Fruit fly (Drosophila melanogaster) Kc167 (cell line): ENCODE results near the gene CG31102.

Experiments used
- Myc ChIP-seq: fragments of >200 bp; optimal IDR thresholded peaks from 2 replicates; lab custom pipeline; 2017; ENCODE audit warnings: missing external identifiers
- Sin3A ChIP-seq: fragments of >200 bp; optimal IDR thresholded peaks from 2 replicates; lab custom pipeline; 2018; ENCODE audit warnings: missing external identifiers
- h ChIP-seq: fragments of >200 bp; optimal IDR thresholded peaks from 3 replicates; lab custom pipeline; 2018; ENCODE audit warnings: missing external identifiers
- insv ChIP-seq: fragments of >200 bp; optimal IDR thresholded peaks from 3 replicates; lab custom pipeline; 2018; ENCODE audit warnings: missing external identifiers
- psq ChIP-seq: fragments of >200 bp; optimal IDR thresholded peaks from 2 replicates; lab custom pipeline; 2017; ENCODE audit warnings: missing external identifiers
- ttk ChIP-seq: sonication (Bioruptor generic); optimal IDR thresholded peaks from 2 replicates; lab custom pipeline; 2017; ENCODE audit warnings: missing external identifiers

The CG31102 gene

DNA sequence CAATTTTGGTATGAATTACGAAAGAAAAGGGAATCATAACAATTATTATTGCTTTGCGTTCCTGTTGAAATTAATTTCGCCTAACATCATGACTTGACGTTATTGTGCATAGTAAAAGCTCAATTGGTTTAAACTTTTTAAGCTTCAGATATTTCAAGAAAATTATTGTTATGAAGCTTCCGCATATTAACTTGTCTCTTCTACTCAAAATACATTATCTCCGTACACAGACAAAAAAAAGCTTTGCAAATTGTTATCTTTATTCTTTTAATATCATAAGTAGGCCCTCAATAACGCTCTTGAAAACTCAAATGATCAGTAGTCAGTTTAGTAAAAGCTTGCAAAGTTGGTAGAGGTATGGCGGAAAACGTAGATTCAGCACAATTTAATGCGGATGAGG, 8.3 kb downstream of the CG31102 start, which contains the start of gene CG13658:
CG13658 (plus strand) TSS at position 347 of the 400 bp plus-strand sequence.
- TF ChIP-seq insv (lab: Kevin White, UChicago) (no peak), Sin3A (lab: Kevin White, UChicago) (no peak), Myc (lab: Kevin White, UChicago) (no peak), ttk (lab: Kevin White, UChicago) (no peak), h (no peak), psq (no peak)

- TF ChIP-seq ttk (lab: Kevin White, UChicago) = no peak
- no peak for TF ChIP-seq h
- TF ChIP-seq insv (lab: Kevin White, UChicago) = no peak
- no peak for TF ChIP-seq Myc (lab: Kevin White, UChicago)
- TF ChIP-seq psq = no peak
- TF ChIP-seq Sin3A (lab: Kevin White, UChicago) = no peak
Observed at dm6 chr3R:25285173-25285572, 10.2 kb downstream of the CG31102 start, which contains the start of gene CG31104. CG31104 (plus strand) TSS chr3R:25285473.

DNA sequence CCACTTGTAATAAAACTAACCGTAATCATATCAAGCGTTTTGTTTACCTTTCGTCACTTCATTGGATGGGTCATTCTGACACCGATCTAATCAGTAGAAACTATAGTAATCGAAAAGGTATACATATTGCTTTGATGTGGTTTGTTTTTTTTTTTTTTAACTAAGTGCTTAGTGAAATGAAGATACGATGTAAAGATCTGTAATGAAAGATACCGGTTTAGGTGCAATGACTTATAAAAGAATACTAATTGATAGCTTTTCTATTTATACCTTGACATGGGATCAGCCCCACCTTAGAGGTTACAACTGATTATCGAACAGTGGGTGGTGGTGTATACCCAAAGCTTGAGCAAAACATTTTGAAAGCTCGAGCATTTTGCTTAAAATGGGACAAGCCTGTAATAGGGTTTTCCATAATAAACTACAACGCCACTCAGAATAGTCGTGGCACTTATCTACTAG, 12.2 kb downstream of the CG31102 start, which contains the start of gene CG31300:
CG31300 (plus strand) TSS at position 412 of the 462 bp plus-strand sequence.
- TF ChIP-seq insv (lab: Kevin White, UChicago) (no peak), h (no peak), Myc (lab: Kevin White, UChicago) (no peak), psq (no peak), ttk (lab: Kevin White, UChicago) (no peak), Sin3A (lab: Kevin White, UChicago) (no peak)

DNA sequence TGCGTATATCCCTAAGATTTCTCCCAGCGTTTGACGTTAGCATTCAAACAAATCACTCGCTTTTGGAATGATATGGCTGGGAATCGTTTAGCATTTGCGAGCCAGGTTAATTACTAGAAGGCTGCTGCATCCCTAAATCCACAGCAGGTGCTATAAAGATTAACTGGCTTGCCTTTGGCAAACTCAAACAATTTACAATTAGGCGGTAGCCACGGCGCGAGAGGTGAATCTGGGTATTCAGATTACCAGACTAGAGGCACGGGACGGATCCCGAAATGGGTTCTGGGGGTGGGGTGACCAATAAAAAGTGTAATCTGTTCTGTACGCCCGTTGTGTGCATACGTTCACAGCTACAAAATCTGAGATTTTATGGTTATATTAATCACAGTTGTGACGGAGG, 14.2 kb downstream of the CG31102 start, which contains the start of gene CG11892:
CG11892 (plus strand) TSS at position 384 of the 400 bp plus-strand sequence.
- no peak for TF ChIP-seq Myc (lab: Kevin White, UChicago)
- no peak for TF ChIP-seq psq
- no peak for TF ChIP-seq ttk (lab: Kevin White, UChicago)
- TF ChIP-seq Sin3A (lab: Kevin White, UChicago) = no peak
- TF ChIP-seq insv (lab: Kevin White, UChicago) = no peak
- no peak for TF ChIP-seq h

DNA sequence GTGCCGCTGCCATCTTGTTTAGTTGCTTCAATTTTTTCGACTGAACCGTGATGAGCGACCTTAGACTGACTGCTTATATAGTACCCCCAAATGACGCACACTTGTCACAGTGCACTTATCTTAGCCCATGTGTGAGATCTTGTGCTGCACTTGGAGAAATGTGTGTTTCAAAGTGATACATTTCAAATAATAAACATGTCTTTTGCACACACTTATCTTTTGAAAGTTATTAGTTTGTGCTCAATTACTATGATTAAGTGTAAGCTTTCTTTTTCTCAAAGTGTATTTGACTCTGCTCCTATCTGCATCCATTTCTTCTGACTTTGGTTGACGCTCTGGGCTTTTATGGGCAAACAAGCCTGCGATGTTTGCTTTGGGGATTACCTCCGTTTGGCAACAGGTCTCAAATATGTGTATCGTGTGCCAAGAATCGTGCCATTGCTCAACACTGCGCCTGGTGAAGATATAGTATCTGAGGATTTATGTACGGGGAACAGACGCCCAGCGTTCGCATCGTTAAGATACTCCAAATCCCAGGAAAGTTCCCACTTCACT, 15.5 kb downstream of the CG31102 start, which contains the start of gene CG10514:
CG10514 (minus strand) TSS at position 51 of the 555 bp plus-strand sequence.
- no peak for TF ChIP-seq insv (lab: Kevin White, UChicago)

DNA sequence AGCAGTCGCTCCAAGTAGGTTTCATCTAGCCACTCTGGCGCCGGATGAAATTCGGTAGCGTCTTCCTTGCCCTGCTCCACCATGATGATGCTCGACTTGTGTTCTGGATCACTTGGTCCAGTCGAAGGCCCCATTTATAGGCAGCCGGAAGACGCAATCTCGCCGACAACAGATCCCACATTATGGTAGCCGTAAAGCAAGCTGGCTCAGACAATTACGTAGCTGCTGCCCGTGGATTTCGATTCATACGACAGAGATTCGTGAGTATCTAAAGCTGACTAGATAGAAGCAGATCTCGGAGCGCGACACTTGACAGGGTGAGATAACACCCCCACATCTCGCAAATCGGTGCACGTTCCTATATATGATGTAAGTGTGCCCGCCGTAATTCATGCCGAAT, 18.3 kb downstream of the CG31102 start, which contains the start of gene CG10513:
CG10513 (minus strand) TSS at position 101 of the 400 bp plus-strand sequence.
- TF ChIP-seq Myc (lab: Kevin White, UChicago) = no peak
- no peak for TF ChIP-seq Sin3A (lab: Kevin White, UChicago)
- no peak for TF ChIP-seq insv (lab: Kevin White, UChicago)
- TF ChIP-seq psq = no peak
- no peak for TF ChIP-seq h
- TF ChIP-seq ttk (lab: Kevin White, UChicago) = no peak

DNA sequence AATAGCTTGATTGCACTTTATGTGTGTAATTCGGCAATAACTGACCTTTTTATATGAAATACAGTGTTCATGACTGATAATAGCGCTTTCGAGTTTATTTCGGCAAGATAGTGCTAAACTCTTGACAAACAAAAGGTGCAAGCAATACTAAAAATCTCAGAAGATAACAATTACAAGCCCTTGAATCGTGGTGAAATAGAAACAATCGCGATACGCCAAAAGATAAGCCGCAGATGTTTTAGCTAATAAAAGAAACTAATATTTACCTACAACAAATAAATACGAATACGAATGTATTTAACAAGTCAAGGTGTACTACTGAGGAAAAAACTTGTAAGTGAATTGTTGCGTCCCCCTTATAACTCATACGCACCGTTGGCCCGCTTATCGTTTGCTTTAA, 20.1 kb downstream of the CG31102 start:
- TF ChIP-seq Sin3A (lab: Kevin White, UChicago) (no peak), ttk (lab: Kevin White, UChicago) (no peak), psq (no peak), insv (lab: Kevin White, UChicago) (no peak), Myc (lab: Kevin White, UChicago) (no peak), h (no peak)

DNA sequence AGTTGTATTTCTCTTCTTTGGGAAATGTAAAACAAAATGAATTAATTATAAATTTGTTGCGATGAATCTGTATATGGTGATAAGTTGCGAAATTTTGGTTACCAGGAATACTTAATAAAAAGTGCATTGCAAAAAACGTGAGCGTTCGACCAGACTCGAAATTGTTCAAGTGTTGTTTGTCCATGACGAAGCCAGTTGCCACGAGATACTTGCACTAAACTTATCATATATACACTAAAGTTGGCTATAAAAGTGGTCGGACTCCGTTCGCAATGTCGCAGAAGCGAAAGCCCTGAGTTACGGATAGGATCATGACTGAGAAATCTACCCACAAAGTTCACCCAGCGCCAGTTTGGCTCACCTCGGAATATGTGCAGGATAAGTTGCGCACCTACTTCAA, 21.9 kb downstream of the CG31102 start, which contains the start of gene CG11878:
CG11878 (plus strand) TSS at position 301 of the 400 bp plus-strand sequence.
- TF ChIP-seq insv (lab: Kevin White, UChicago) = no peak
- TF ChIP-seq h = no peak
- TF ChIP-seq psq = no peak
- TF ChIP-seq Sin3A (lab: Kevin White, UChicago) = no peak
- TF ChIP-seq Myc (lab: Kevin White, UChicago) = no peak
- TF ChIP-seq ttk (lab: Kevin White, UChicago) = no peak

DNA sequence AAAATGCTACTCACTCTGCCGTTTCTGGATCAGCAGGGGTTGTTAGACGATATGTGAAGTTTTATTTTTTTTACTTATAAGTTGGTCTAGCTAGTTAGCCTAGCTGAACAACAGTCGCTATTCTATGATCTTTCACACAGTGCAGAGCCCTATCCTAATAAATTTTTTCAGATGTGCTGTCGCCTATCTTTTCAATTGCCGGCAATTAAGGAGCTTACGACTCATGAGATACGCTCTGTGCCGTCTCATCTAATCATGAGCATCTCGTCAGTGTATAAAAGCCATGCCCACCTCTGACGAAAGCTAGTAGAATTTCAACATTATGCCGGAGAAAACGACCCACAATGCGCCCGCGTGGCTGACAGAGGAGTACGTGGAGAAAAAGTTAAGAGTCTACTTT, 25.5 kb downstream of the CG31102 start, which contains the start of the genes CG11889 and CG11891:
CG11889 (plus strand) TSS at position 301 of the 400 bp plus-strand sequence.
CG11891 (plus strand) TSS at position 301 of the 400 bp plus-strand sequence.
- TF ChIP-seq insv (lab: Kevin White, UChicago) (no peak), ttk (lab: Kevin White, UChicago) (no peak), h (no peak), psq (no peak), Sin3A (lab: Kevin White, UChicago) (no peak), Myc (lab: Kevin White, UChicago) (no peak)

DNA sequence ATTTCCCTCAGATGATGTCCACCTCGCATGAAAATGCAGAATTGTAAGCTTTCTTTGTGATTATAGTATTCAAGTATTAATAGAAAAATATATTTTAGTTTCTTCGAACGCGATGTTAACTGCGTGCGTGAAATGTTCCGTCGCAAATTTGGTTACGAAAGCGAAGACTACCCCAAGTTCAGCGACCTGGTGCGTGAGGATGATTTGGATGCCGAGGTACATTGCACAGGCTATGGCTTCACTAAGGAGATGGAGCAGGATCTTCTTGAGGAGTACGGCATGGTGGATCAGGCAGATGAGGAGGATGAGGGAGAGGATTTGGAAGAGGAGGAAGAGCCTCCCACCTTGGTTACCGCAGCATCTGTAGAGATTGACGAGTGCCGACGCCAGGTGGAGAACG, 28.6 kb downstream of the CG31102 start:
- TF ChIP-seq h (no peak), Sin3A (lab: Kevin White, UChicago) (no peak), Myc (lab: Kevin White, UChicago) (no peak), insv (lab: Kevin White, UChicago) (no peak)

DNA sequence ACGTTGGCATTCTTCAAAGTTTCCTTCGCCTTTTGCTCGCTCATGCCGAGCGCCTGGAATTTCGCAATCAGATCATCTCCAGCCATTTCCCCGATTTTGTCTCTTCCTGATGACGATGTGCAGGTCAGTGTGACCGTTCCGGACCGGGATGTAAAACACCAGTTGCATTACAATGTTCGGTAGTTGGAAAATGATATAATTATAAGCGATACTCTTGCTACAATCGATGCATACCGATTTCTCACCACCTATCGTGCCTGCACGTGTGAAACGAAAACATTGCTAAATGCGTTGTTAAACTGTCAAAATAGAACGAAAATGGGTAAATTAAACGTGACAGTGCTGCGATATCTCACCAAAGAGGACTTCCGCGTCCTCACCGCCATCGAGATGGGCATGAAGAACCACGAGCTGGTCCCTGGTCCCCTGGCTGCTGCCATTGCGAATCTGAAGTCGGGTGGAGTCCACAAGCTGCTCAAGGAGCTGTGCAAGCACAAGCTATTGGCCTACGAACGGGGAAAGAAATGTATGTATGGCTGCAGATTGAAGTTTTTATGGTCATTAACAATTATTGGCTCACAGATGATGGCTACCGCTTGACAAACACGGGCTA, 29.7 kb downstream of the CG31102 start, which contains the start of the genes GlnRS and RIOK2:
GlnRS (minus strand) TSS at position 133 of the 613 bp plus-strand sequence.
RIOK2 (plus strand) TSS at position 256 of the 613 bp plus-strand sequence.
- TF ChIP-seq psq (no peak), insv (lab: Kevin White, UChicago) (no peak), Sin3A (lab: Kevin White, UChicago) (no peak), h (no peak), Myc (lab: Kevin White, UChicago) (no peak), ttk (lab: Kevin White, UChicago) (no peak)

dm6 chr3R:25262322-25262761, 33.1 kb downstream of the CG31102 start, which contains the start of the genes Kdsr and CG11858:
Kdsr (minus strand) TSS chr3R:25262498.
CG11858 (plus strand) TSS chr3R:25262741.
- TF ChIP-seq Myc (lab: Kevin White, UChicago) = no peak
- TF ChIP-seq psq = no peak
- no peak for TF ChIP-seq insv (lab: Kevin White, UChicago)
- no peak for TF ChIP-seq ttk (lab: Kevin White, UChicago)
- no peak for TF ChIP-seq Sin3A (lab: Kevin White, UChicago)
- no peak for TF ChIP-seq h
